Fruit fly (Drosophila melanogaster) whole organism, embryonic: Measurements from ENCODE around the gene timeout.

Experiments used
- Adf1 ChIP-seq: fragments of 200-800 bp; sonication (Bioruptor generic); IDR thresholded peaks from 2 replicates; pipeline ENCODE4 v1.3.6; 2022; ENCODE audit warnings: missing biosample characterization, missing genetic modification characterization
- Aef1 ChIP-seq: fragments of 200-800 bp; sonication (Bioruptor generic); IDR thresholded peaks from 3 replicates; pipeline ENCODE4 v1.3.6; 2022; ENCODE audit warnings: missing biosample characterization, missing genetic modification characterization
- Bdp1 ChIP-seq: fragments of 200-800 bp; sonication (Bioruptor generic); optimal IDR thresholded peaks from 3 replicates; lab custom pipeline; 2016; ENCODE audit warnings: missing biosample characterization, missing genetic modification characterization
- C15 ChIP-seq: fragments of 200-800 bp; sonication (Bioruptor generic); IDR thresholded peaks from 3 replicates; pipeline ENCODE4 v1.3.6; 2022; ENCODE audit warnings: missing biosample characterization, missing genetic modification characterization
- CG10431 ChIP-seq: fragments of 200-800 bp; sonication (Bioruptor generic); optimal IDR thresholded peaks from 3 replicates; lab custom pipeline; 2018; ENCODE audit warnings: missing biosample characterization, mild to moderate bottlenecking, missing genetic modification characterization
- CG10979 ChIP-seq: fragments of 200-800 bp; sonication (Bioruptor generic); optimal IDR thresholded peaks from 2 replicates; lab custom pipeline; 2018; ENCODE audit warnings: missing biosample characterization, mild to moderate bottlenecking, missing genetic modification characterization, moderate library complexity
- CG11504 ChIP-seq: fragments of 200-800 bp; sonication (Bioruptor generic); optimal IDR thresholded peaks from 3 replicates; lab custom pipeline; 2019; ENCODE audit warnings: missing biosample characterization, mild to moderate bottlenecking, missing genetic modification characterization, moderate library complexity
- CG14014 ChIP-seq: fragments of 200-800 bp; sonication (Bioruptor generic); IDR thresholded peaks from 2 replicates; pipeline ENCODE4 v1.3.6; 2022; ENCODE audit warnings: missing biosample characterization, missing genetic modification characterization
- CG14441 ChIP-seq: fragments of 200-800 bp; sonication (Bioruptor generic); IDR thresholded peaks from 2 replicates; pipeline ENCODE4 v1.3.6; 2022; ENCODE audit warnings: missing biosample characterization, missing genetic modification characterization
- CG17912 ChIP-seq: fragments of 200-800 bp; sonication (Bioruptor generic); optimal IDR thresholded peaks from 2 replicates; lab custom pipeline; 2018; ENCODE audit warnings: missing biosample characterization, mild to moderate bottlenecking, missing genetic modification characterization
- CG1832 ChIP-seq: fragments of 200-800 bp; sonication (Bioruptor generic); optimal IDR thresholded peaks from 2 replicates; lab custom pipeline; 2017; ENCODE audit warnings: missing biosample characterization, mild to moderate bottlenecking, missing genetic modification characterization, inconsistent platforms
- CG3281 ChIP-seq: fragments of 200-800 bp; sonication (Bioruptor generic); optimal IDR thresholded peaks from 3 replicates; lab custom pipeline; 2017; ENCODE audit warnings: missing biosample characterization, mild to moderate bottlenecking, missing genetic modification characterization
- CG3726 ChIP-seq: fragments of 200-800 bp; sonication (Bioruptor generic); IDR thresholded peaks from 3 replicates; pipeline ENCODE4, ENCODE4 v1.3.6; 2022; ENCODE audit warnings: missing biosample characterization, missing genetic modification characterization
- CG7357 ChIP-seq: fragments of 200-800 bp; sonication (Bioruptor generic); IDR thresholded peaks from 3 replicates; pipeline ENCODE4 v1.3.6; 2022; ENCODE audit warnings: missing biosample characterization, missing genetic modification characterization
- CG7786 ChIP-seq: fragments of 200-800 bp; sonication (Bioruptor generic); optimal IDR thresholded peaks from 2 replicates; lab custom pipeline; 2016; ENCODE audit warnings: missing biosample characterization, missing genetic modification characterization
- CG7839 ChIP-seq: fragments of 200-800 bp; sonication (Bioruptor generic); optimal IDR thresholded peaks from 3 replicates; lab custom pipeline; 2018; ENCODE audit warnings: missing biosample characterization, mild to moderate bottlenecking, missing genetic modification characterization, moderate library complexity
- CG7928 ChIP-seq: fragments of 200-800 bp; sonication (Bioruptor generic); optimal IDR thresholded peaks from 2 replicates; lab custom pipeline; 2017; ENCODE audit warnings: missing biosample characterization, mild to moderate bottlenecking, missing genetic modification characterization
- E2f1 ChIP-seq: fragments of 200-800 bp; sonication (Bioruptor generic); IDR thresholded peaks from 2 replicates; pipeline ENCODE4 v1.3.6; 2022; ENCODE audit warnings: missing biosample characterization, missing genetic modification characterization
- H15 ChIP-seq: fragments of 200-800 bp; sonication (Bioruptor generic); IDR thresholded peaks from 3 replicates; pipeline ENCODE4 v1.3.6; 2022; ENCODE audit warnings: missing biosample characterization, missing genetic modification characterization
- HmgD ChIP-seq: fragments of 200-800 bp; sonication (Bioruptor generic); optimal IDR thresholded peaks from 3 replicates; lab custom pipeline; 2016; ENCODE audit warnings: missing biosample characterization, missing genetic modification characterization
- Hr51 ChIP-seq, 2 experiments: fragments of 200-800 bp; sonication (Bioruptor generic); optimal IDR thresholded peaks; 2 replicates in 1 of 2; 3 replicates in 1 of 2; lab custom pipeline; 2016 to 2018; ENCODE audit warnings: missing biosample characterization in 2 of 2, missing genetic modification characterization in 2 of 2, mild to moderate bottlenecking in 1 of 2, moderate library complexity in 1 of 2
- Myb ChIP-seq: fragments of 200-800 bp; sonication (Bioruptor generic); optimal IDR thresholded peaks from 2 replicates; lab custom pipeline; 2016; ENCODE audit warnings: missing biosample characterization, missing genetic modification characterization
- Oaz ChIP-seq: fragments of 200-800 bp; sonication (Bioruptor generic); IDR thresholded peaks from 2 replicates; pipeline ENCODE4 v1.3.6; 2022; ENCODE audit warnings: missing biosample characterization, missing genetic modification characterization
- Rfx ChIP-seq: fragments of 200-800 bp; sonication (Bioruptor generic); IDR thresholded peaks from 2 replicates; pipeline ENCODE4 v1.3.6; 2022; ENCODE audit warnings: missing biosample characterization, missing genetic modification characterization
- Sin3A ChIP-seq: fragments of >200 bp; optimal IDR thresholded peaks from 2 replicates; lab custom pipeline; 2018
- Sox102F ChIP-seq: fragments of 200-800 bp; sonication (Bioruptor generic); optimal IDR thresholded peaks from 2 replicates; lab custom pipeline; 2018; ENCODE audit warnings: missing biosample characterization, mild to moderate bottlenecking, missing genetic modification characterization, moderate library complexity
- TFAM ChIP-seq: fragments of 200-800 bp; sonication (Bioruptor generic); optimal IDR thresholded peaks from 2 replicates; lab custom pipeline; 2017; ENCODE audit warnings: missing biosample characterization, missing genetic modification characterization, inconsistent platforms
- Xbp1 ChIP-seq: fragments of 200-800 bp; sonication (Bioruptor generic); optimal IDR thresholded peaks from 3 replicates; lab custom pipeline; 2016; ENCODE audit warnings: missing biosample characterization, mild to moderate bottlenecking, missing genetic modification characterization
- abd-A ChIP-seq: fragments of 200-800 bp; sonication (Bioruptor generic); optimal IDR thresholded peaks from 3 replicates; lab custom pipeline; 2019; ENCODE audit warnings: missing biosample characterization, mild to moderate bottlenecking, missing genetic modification characterization, moderate library complexity
- chn ChIP-seq: fragments of 200-800 bp; sonication (Bioruptor generic); optimal IDR thresholded peaks from 2 replicates; lab custom pipeline; 2016; ENCODE audit warnings: missing biosample characterization, missing genetic modification characterization
- cwo ChIP-seq: fragments of 200-800 bp; sonication (Bioruptor generic); optimal IDR thresholded peaks from 3 replicates; lab custom pipeline; 2017; ENCODE audit warnings: missing biosample characterization, missing genetic modification characterization, mild to moderate bottlenecking, moderate library complexity, missing genetic modification reagents
- dimm ChIP-seq: fragments of 200-800 bp; sonication (Bioruptor generic); IDR thresholded peaks from 2 replicates; pipeline ENCODE4 v1.3.6; 2022; ENCODE audit warnings: missing biosample characterization, missing genetic modification characterization
- dmrt11E ChIP-seq: fragments of 200-800 bp; sonication (Bioruptor generic); optimal IDR thresholded peaks from 3 replicates; lab custom pipeline; 2018; ENCODE audit warnings: missing biosample characterization, mild to moderate bottlenecking, missing genetic modification characterization, moderate library complexity
- dysf ChIP-seq: fragments of 200-800 bp; sonication (Bioruptor generic); IDR thresholded peaks from 3 replicates; pipeline ENCODE4 v1.3.6; 2022; ENCODE audit warnings: missing biosample characterization, missing genetic modification characterization
- gem ChIP-seq: fragments of 200-800 bp; sonication (Bioruptor generic); optimal IDR thresholded peaks from 2 replicates; lab custom pipeline; 2019; ENCODE audit warnings: missing biosample characterization, mild to moderate bottlenecking, missing genetic modification characterization, moderate library complexity
- gsb-n ChIP-seq: fragments of 200-800 bp; sonication (Bioruptor generic); optimal IDR thresholded peaks from 3 replicates; lab custom pipeline; 2018; ENCODE audit warnings: missing biosample characterization, mild to moderate bottlenecking, missing genetic modification characterization
- lab ChIP-seq: fragments of 200-800 bp; sonication (Bioruptor generic); optimal IDR thresholded peaks from 3 replicates; lab custom pipeline; 2017; ENCODE audit warnings: missing biosample characterization, missing genetic modification characterization, mild to moderate bottlenecking, moderate library complexity, missing genetic modification reagents
- lmd ChIP-seq: fragments of 200-800 bp; sonication (Bioruptor generic); IDR thresholded peaks from 2 replicates; pipeline ENCODE4 v1.3.6; 2022; ENCODE audit warnings: missing biosample characterization, missing genetic modification characterization
- mam ChIP-seq: fragments of 200-800 bp; sonication (Bioruptor generic); optimal IDR thresholded peaks from 3 replicates; lab custom pipeline; 2016; ENCODE audit warnings: missing biosample characterization, missing genetic modification characterization
- pan ChIP-seq, 4 experiments: fragments of >200 bp in 3 of 4; fragments of 200-800 bp in 1 of 4; sonication (Bioruptor generic) in 1 of 4; optimal IDR thresholded peaks in 3 of 4; IDR thresholded peaks in 1 of 4; 2 replicates each; pipeline versions ENCODE4 v1.3.6 to Lab custom; 2017 to 2022; ENCODE audit warnings: missing biosample characterization in 2 of 4, missing genetic modification characterization in 2 of 4, mixed read lengths in 1 of 4
- pum ChIP-seq: fragments of 200-800 bp; sonication (Bioruptor generic); optimal IDR thresholded peaks from 2 replicates; lab custom pipeline; 2016; ENCODE audit warnings: missing biosample characterization, missing genetic modification characterization
- repo ChIP-seq: fragments of 200-800 bp; sonication (Bioruptor generic); optimal IDR thresholded peaks from 2 replicates; lab custom pipeline; 2016; ENCODE audit warnings: missing biosample characterization, missing genetic modification characterization
- row ChIP-seq: fragments of 200-800 bp; sonication (Bioruptor generic); IDR thresholded peaks from 3 replicates; pipeline ENCODE4 v1.3.6; 2022; ENCODE audit warnings: missing biosample characterization, missing genetic modification characterization
- sc ChIP-seq, 3 experiments: fragments of >200 bp in 2 of 3; fragments of 200-800 bp in 1 of 3; sonication (Bioruptor generic) in 1 of 3; optimal IDR thresholded peaks; 2 replicates in 2 of 3; 3 replicates in 1 of 3; lab custom pipeline; 2017; ENCODE audit warnings: mild to moderate bottlenecking in 1 of 3, missing biosample characterization in 1 of 3, missing genetic modification characterization in 1 of 3, missing genetic modification reagents in 1 of 3
- sens-2 ChIP-seq: fragments of 200-800 bp; sonication (Bioruptor generic); IDR thresholded peaks from 2 replicates; pipeline ENCODE4 v1.3.6; 2022; ENCODE audit warnings: missing biosample characterization, missing genetic modification characterization
- seq ChIP-seq: fragments of 200-800 bp; sonication (Bioruptor generic); IDR thresholded peaks from 2 replicates; pipeline ENCODE4 v1.3.6; 2022; ENCODE audit warnings: missing biosample characterization, missing genetic modification characterization
- sisA ChIP-seq: fragments of 200-800 bp; sonication (Bioruptor generic); IDR thresholded peaks from 2 replicates; pipeline ENCODE4 v1.3.6; 2022; ENCODE audit warnings: missing biosample characterization, missing genetic modification characterization
- slbo ChIP-seq: fragments of 200-800 bp; sonication (Bioruptor generic); IDR thresholded peaks from 2 replicates; pipeline ENCODE4 v1.3.6; 2022; ENCODE audit warnings: missing biosample characterization, missing genetic modification characterization
- tap ChIP-seq: fragments of 200-800 bp; optimal IDR thresholded peaks from 3 replicates; lab custom pipeline; 2019; ENCODE audit warnings: missing biosample characterization, mild to moderate bottlenecking, missing genetic modification characterization, moderate library complexity
- vfl ChIP-seq: fragments of 200-800 bp; sonication (Bioruptor generic); optimal IDR thresholded peaks from 2 replicates; lab custom pipeline; 2016; ENCODE audit warnings: missing biosample characterization, missing genetic modification characterization
- wdn ChIP-seq: fragments of 200-800 bp; sonication (Bioruptor generic); IDR thresholded peaks from 2 replicates; pipeline ENCODE4 v1.3.6; 2022; ENCODE audit warnings: missing biosample characterization, missing genetic modification characterization

timeout gene

dm6 chr3R:13200402-13200801 is 112.0 kb downstream of the timeout start (continued):
- TF ChIP-seq Rfx (GFP tag; lab: Robert Waterston, UW) (peak; percentile 22; the same call in 1 of the 2 replicates), CG7839 (tag; lab: Kevin White, UChicago) (no peak), CG3281 (GFP tag; lab: Kevin White, UChicago) (no peak), sisA (GFP tag; lab: Robert Waterston, UW) (peak; percentile 23; the same call in 1 of the 2 replicates), chn (GFP tag; lab: Kevin White, UChicago) (no peak), C15 (GFP tag; lab: Robert Waterston, UW) (no peak), Bdp1 (GFP tag; lab: Kevin White, UChicago) (no peak), gsb-n (tag; lab: Kevin White, UChicago) (no peak), lmd (GFP tag; lab: Robert Waterston, UW) (no peak), cwo (peak; percentile 18), CG14014 (GFP tag; lab: Robert Waterston, UW) (0 out of 2 replicates have a peak, but pooled peaks have one; percentile 18), pum (GFP tag; lab: Kevin White, UChicago) (no peak), CG17912 (GFP tag; lab: Kevin White, UChicago) (no peak), CG3726 (GFP tag; lab: Robert Waterston, UW) (no peak), repo (GFP tag; lab: Kevin White, UChicago) (no peak), Myb (GFP tag; lab: Kevin White, UChicago) (no peak), CG7928 (GFP tag; lab: Kevin White, UChicago) (no peak), vfl (GFP tag; lab: Kevin White, UChicago) (no peak), tap (tag; lab: Kevin White, UChicago) (no peak), CG14441 (peak; percentile 9; the same call in 1 of the 2 replicates), Xbp1 (GFP tag; lab: Kevin White, UChicago) (peak; percentile 15), sc (optimal IDR thresholded peaks at IDR 0.05; lab: Kevin White, UChicago) (no peak), sc (GFP tag; optimal IDR thresholded peaks at IDR 0.05; lab: Kevin White, UChicago) (no peak), dmrt11E (no peak), CG1832 (no peak), Aef1 (GFP tag; lab: Robert Waterston, UW) (peak; percentile 18; the same call in 1 of the 3 replicates), CG7786 (GFP tag; lab: Kevin White, UChicago) (no peak), CG11504 (peak; percentile 46), Oaz (GFP tag; lab: Robert Waterston, UW) (no peak), lab (GFP tag; lab: Kevin White, UChicago) (peak; percentile 49), Sin3A (lab: Kevin White, UChicago) (no peak), mam (GFP tag; lab: Kevin White, UChicago) (no peak), TFAM (GFP tag; lab: Kevin White, UChicago) (no peak), E2f1 (peak; percentile 11; the same call in 1 of the 2 replicates), Hr51 (GFP tag; optimal IDR thresholded peaks at IDR 0.05; lab: Kevin White, UChicago) (peak in 1 of 2 experiments; percentile 7), abd-A (tag; lab: Kevin White, UChicago) (no peak), CG10431 (GFP tag; lab: Kevin White, UChicago) (no peak), Adf1 (GFP tag; lab: Robert Waterston, UW) (no peak), pan (optimal IDR thresholded peaks at IDR 0.05; lab: Kevin White, UChicago) (no peak), pan (GFP tag; optimal IDR thresholded peaks at IDR 0.05 in 1 of 2, IDR thresholded peaks at IDR 0.05 in 1 of 2) (peak in 1 of 2 experiments; percentile 5), HmgD (no peak), slbo (GFP tag; lab: Robert Waterston, UW) (no peak), row (GFP tag; lab: Robert Waterston, UW) (peak; percentile 61; the same call in 2 of the 3 replicates), CG10979 (tag; lab: Kevin White, UChicago) (no peak), dimm (GFP tag; lab: Robert Waterston, UW) (no peak), gem (tag; lab: Kevin White, UChicago) (peak; percentile 31), H15 (GFP tag; lab: Robert Waterston, UW) (no peak), sens-2 (GFP tag; lab: Robert Waterston, UW) (no peak), wdn (no peak), dysf (GFP tag; lab: Robert Waterston, UW) (peak; percentile 33; the same call in 1 of the 3 replicates), seq (GFP tag; lab: Robert Waterston, UW) (0 out of 2 replicates have a peak, but pooled peaks have one; percentile 31), CG7357 (GFP tag; lab: Robert Waterston, UW) (no peak), Sox102F (GFP tag; lab: Kevin White, UChicago) (peak; percentile 26)
